Worm (Caenorhabditis elegans) whole organism, L4 larva: ENCODE results near the gene brd-1.

Experiments
- D1046.2 ChIP-seq: fragments of 200-800 bp; sonication (Bioruptor generic); IDR thresholded peaks from 2 replicates; pipeline ENCODE4 v1.3.6; 2022; ENCODE audit warnings: missing genetic modification characterization, missing compliant biosample characterization
- F37D6.2 ChIP-seq: sonication (generic microtip); optimal IDR thresholded peaks from 2 replicates; lab custom pipeline; 2016; ENCODE audit warnings: mild to moderate bottlenecking, missing genetic modification characterization, missing compliant biosample characterization
- F44E2.7 ChIP-seq: fragments of 200-800 bp; sonication (Bioruptor generic); IDR thresholded peaks from 2 replicates; pipeline ENCODE4 v2.1.2; 2022; ENCODE audit warnings: missing genetic modification characterization, missing compliant biosample characterization
- F49E8.2 ChIP-seq: sonication (generic microtip); optimal IDR thresholded peaks from 2 replicates; lab custom pipeline; 2016; ENCODE audit warnings: missing compliant biosample characterization, mild to moderate bottlenecking, missing genetic modification characterization, borderline replicate concordance
- R02D3.7 ChIP-seq: fragments of 150-350 bp; sonication (generic microtip); optimal IDR thresholded peaks from 3 replicates; lab custom pipeline; 2014; ENCODE audit warnings: missing biosample characterization, missing genetic modification characterization
- T20F7.1 ChIP-seq: fragments of 200-800 bp; sonication (Bioruptor generic); optimal IDR thresholded peaks from 2 replicates; lab custom pipeline; 2018; ENCODE audit warnings: mild to moderate bottlenecking, missing genetic modification characterization, missing compliant biosample characterization
- Y5F2A.4 ChIP-seq: fragments of 200-800 bp; sonication (Bioruptor generic); optimal IDR thresholded peaks from 2 replicates; lab custom pipeline; 2018; ENCODE audit warnings: mild to moderate bottlenecking, missing genetic modification characterization, missing compliant biosample characterization
- ZK546.5 ChIP-seq, 2 experiments: sonication (generic microtip); optimal IDR thresholded peaks; 2 replicates each; lab custom pipeline; 2017; ENCODE audit warnings: missing biosample characterization in 2 of 2, missing genetic modification characterization in 2 of 2
- aha-1 ChIP-seq: fragments of 150-350 bp; peaks from one replicate; lab custom pipeline; 2014; ENCODE audit warnings: missing biosample characterization, missing genetic modification characterization
- ama-1 ChIP-seq: fragments of 150-350 bp; optimal IDR thresholded peaks from 2 replicates; lab custom pipeline; 2014; ENCODE audit warnings: inconsistent platforms, mixed read lengths
- attf-4 ChIP-seq: sonication (generic microtip); optimal IDR thresholded peaks from 3 replicates; lab custom pipeline; 2017; ENCODE audit warnings: missing biosample characterization, missing genetic modification characterization
- ceh-20 ChIP-seq: fragments of 200-800 bp; sonication (Bioruptor generic); IDR thresholded peaks from 2 replicates; pipeline ENCODE4 v1.3.6; 2022; ENCODE audit warnings: missing genetic modification reagents, missing genetic modification characterization, missing compliant biosample characterization
- cey-2 ChIP-seq: sonication (generic microtip); optimal IDR thresholded peaks from 3 replicates; lab custom pipeline; 2017; ENCODE audit warnings: missing genetic modification characterization, mild to moderate bottlenecking, missing compliant biosample characterization, antibody characterized with exemption, borderline replicate concordance; ENCODE audit not compliant: insufficient read depth
- daf-16 ChIP-seq, 3 experiments: sonication (generic microtip); optimal IDR thresholded peaks; 2 replicates each; lab custom pipeline; 2016 to 2017; ENCODE audit warnings: missing genetic modification characterization in 3 of 3, missing genetic modification reagents in 3 of 3, mild to moderate bottlenecking in 2 of 3, missing compliant biosample characterization in 2 of 3, missing biosample characterization in 1 of 3, moderate library complexity in 1 of 3
- dmd-6 ChIP-seq: fragments of 200-800 bp; sonication (Bioruptor generic); IDR thresholded peaks from 2 replicates; pipeline ENCODE4 v1.3.6; 2022; ENCODE audit warnings: missing genetic modification reagents, missing genetic modification characterization, missing compliant biosample characterization
- duxl-1 ChIP-seq: sonication (generic microtip); optimal IDR thresholded peaks from 2 replicates; lab custom pipeline; 2016; ENCODE audit warnings: mild to moderate bottlenecking, missing genetic modification characterization, moderate library complexity, missing compliant biosample characterization; ENCODE audit not compliant: poor library complexity
- dve-1 ChIP-seq: sonication (generic microtip); optimal IDR thresholded peaks from 2 replicates; lab custom pipeline; 2017; ENCODE audit warnings: antibody characterized with exemption, mild to moderate bottlenecking, missing genetic modification characterization, missing compliant biosample characterization; ENCODE audit not compliant: insufficient read depth
- egl-27 ChIP-seq: sonication (generic microtip); optimal IDR thresholded peaks from 3 replicates; lab custom pipeline; 2017; ENCODE audit warnings: missing biosample characterization, missing genetic modification reagents, missing genetic modification characterization
- lin-1 ChIP-seq: fragments of 200-800 bp; sonication (Bioruptor generic); IDR thresholded peaks from 2 replicates; pipeline ENCODE4 v1.3.6; 2022; ENCODE audit warnings: missing genetic modification reagents, missing genetic modification characterization, missing compliant biosample characterization
- lin-13 ChIP-seq: fragments of 150-350 bp; optimal IDR thresholded peaks from 2 replicates; lab custom pipeline; 2014; ENCODE audit warnings: missing biosample characterization, missing genetic modification reagents, missing genetic modification characterization
- lin-15B ChIP-seq: fragments of 150-350 bp; sonication (generic microtip); optimal IDR thresholded peaks from 3 replicates; lab custom pipeline; 2014; ENCODE audit warnings: missing biosample characterization, missing genetic modification characterization
- lin-29 ChIP-seq: fragments of 200-800 bp; sonication (Bioruptor generic); IDR thresholded peaks from 2 replicates; pipeline ENCODE4 v1.3.6; 2022; ENCODE audit warnings: missing genetic modification reagents, missing genetic modification characterization, missing compliant biosample characterization
- lin-38 ChIP-seq: fragments of 200-800 bp; sonication (Bioruptor generic); IDR thresholded peaks from 2 replicates; pipeline ENCODE4 v1.3.6; 2022; ENCODE audit warnings: missing genetic modification reagents, missing genetic modification characterization, missing compliant biosample characterization
- lin-39 ChIP-seq: fragments of 150-350 bp; optimal IDR thresholded peaks from 2 replicates; lab custom pipeline; 2014; ENCODE audit warnings: missing biosample characterization, missing genetic modification reagents, missing genetic modification characterization
- lsy-2 ChIP-seq, 2 experiments: fragments of 150-350 bp in 1 of 2; sonication (generic microtip) in 1 of 2; optimal IDR thresholded peaks; 2 replicates each; lab custom pipeline; 2014 to 2017; ENCODE audit warnings: missing biosample characterization in 2 of 2, missing genetic modification characterization in 2 of 2
- mdl-1 ChIP-seq, 2 experiments: fragments of 150-350 bp in 1 of 2; sonication (generic microtip) in 1 of 2; optimal IDR thresholded peaks; 2 replicates each; lab custom pipeline; 2014 to 2017; ENCODE audit warnings: missing biosample characterization in 2 of 2, missing genetic modification characterization in 2 of 2
- mep-1 ChIP-seq: fragments of 150-350 bp; sonication (generic microtip); optimal IDR thresholded peaks from 3 replicates; lab custom pipeline; 2014; ENCODE audit warnings: missing biosample characterization, missing genetic modification characterization
- mes-2 ChIP-seq: sonication (generic microtip); optimal IDR thresholded peaks from 2 replicates; lab custom pipeline; 2016; ENCODE audit warnings: missing genotype, mild to moderate bottlenecking, missing genetic modification characterization, missing compliant biosample characterization; ENCODE audit not compliant: poor library complexity, severe bottlenecking
- mxl-2 ChIP-seq: fragments of 200-800 bp; sonication (Bioruptor generic); conservative IDR thresholded peaks from 2 replicates; pipeline ENCODE4 v1.3.6; 2022; ENCODE audit warnings: missing genetic modification reagents, missing genetic modification characterization, missing compliant biosample characterization
- mxl-3 ChIP-seq: fragments of 200-800 bp; sonication (Bioruptor generic); optimal IDR thresholded peaks from 2 replicates; lab custom pipeline; 2018; ENCODE audit warnings: mild to moderate bottlenecking, missing genetic modification characterization, missing compliant biosample characterization
- nhr-10 ChIP-seq: fragments of 150-350 bp; optimal IDR thresholded peaks from 2 replicates; lab custom pipeline; 2014; ENCODE audit warnings: missing biosample characterization, missing genetic modification characterization
- nhr-102 ChIP-seq: sonication (generic microtip); optimal IDR thresholded peaks from 2 replicates; lab custom pipeline; 2016; ENCODE audit warnings: mild to moderate bottlenecking, missing genetic modification characterization, moderate library complexity, missing compliant biosample characterization
- nhr-11 ChIP-seq: fragments of 150-350 bp; optimal IDR thresholded peaks from 2 replicates; lab custom pipeline; 2014; ENCODE audit warnings: missing biosample characterization, missing genetic modification characterization
- nhr-111 ChIP-seq: fragments of 200-800 bp; sonication (Bioruptor generic); optimal IDR thresholded peaks from 2 replicates; lab custom pipeline; 2018; ENCODE audit warnings: mild to moderate bottlenecking, missing genetic modification characterization, missing compliant biosample characterization
- nhr-25 ChIP-seq: sonication (generic microtip); optimal IDR thresholded peaks from 2 replicates; lab custom pipeline; 2017; ENCODE audit warnings: missing genetic modification characterization, mild to moderate bottlenecking, missing compliant biosample characterization, antibody characterized with exemption, moderate library complexity, borderline replicate concordance; ENCODE audit not compliant: insufficient read depth
- nhr-41 ChIP-seq: fragments of 200-800 bp; sonication (Bioruptor generic); IDR thresholded peaks from 2 replicates; pipeline ENCODE4 v1.3.6; 2022; ENCODE audit warnings: missing genetic modification reagents, missing genetic modification characterization, missing compliant biosample characterization
- nhr-76 ChIP-seq: fragments of 150-350 bp; optimal IDR thresholded peaks from 2 replicates; lab custom pipeline; 2014; ENCODE audit warnings: missing biosample characterization, missing genetic modification characterization
- pha-4 ChIP-seq, 2 experiments: fragments of 150-350 bp in 1 of 2; fragments of 200-800 bp in 1 of 2; sonication (Bioruptor generic) in 1 of 2; IDR thresholded peaks in 1 of 2; optimal IDR thresholded peaks in 1 of 2; 2 replicates each; pipeline versions ENCODE4 v1.3.6 to Lab custom; 2014 to 2022; ENCODE audit warnings: missing genetic modification characterization in 2 of 2, missing genetic modification reagents in 2 of 2, missing biosample characterization in 1 of 2, missing compliant biosample characterization in 1 of 2
- pqm-1 ChIP-seq: sonication (generic microtip); optimal IDR thresholded peaks from 2 replicates; lab custom pipeline; 2017; ENCODE audit warnings: missing biosample characterization, missing genetic modification characterization
- saeg-2 ChIP-seq: fragments of 200-800 bp; sonication (Bioruptor generic); IDR thresholded peaks from 2 replicates; pipeline ENCODE4 v1.3.6; 2022; ENCODE audit warnings: missing genetic modification reagents, missing genetic modification characterization, missing compliant biosample characterization
- unc-62 ChIP-seq, 3 experiments: fragments of 150-350 bp in 1 of 3; sonication (generic microtip); optimal IDR thresholded peaks in 2 of 3; peaks in 1 of 3; 1 replicate in 1 of 3; 2 replicates in 2 of 3; lab custom pipeline; 2014 to 2017; ENCODE audit warnings: missing biosample characterization in 3 of 3, missing genetic modification characterization in 3 of 3, missing genetic modification reagents in 3 of 3, missing genotype in 1 of 3
- vab-7 ChIP-seq: fragments of 200-800 bp; sonication (Bioruptor generic); IDR thresholded peaks from 2 replicates; pipeline ENCODE4 v1.3.6; 2022; ENCODE audit warnings: missing genetic modification reagents, missing genetic modification characterization, missing compliant biosample characterization
- zfp-3 ChIP-seq: fragments of 200-800 bp; sonication (Bioruptor generic); conservative IDR thresholded peaks from 2 replicates; pipeline ENCODE4 v1.3.6; 2022; ENCODE audit warnings: missing genetic modification reagents, missing genetic modification characterization, missing compliant biosample characterization
- zip-11 ChIP-seq: fragments of 200-800 bp; sonication (Bioruptor generic); IDR thresholded peaks from 2 replicates; pipeline ENCODE4 v1.3.6; 2022; ENCODE audit warnings: missing genetic modification characterization, missing compliant biosample characterization
- ztf-7 ChIP-seq: fragments of 150-350 bp; optimal IDR thresholded peaks from 2 replicates; lab custom pipeline; 2014; ENCODE audit warnings: missing biosample characterization, missing genetic modification characterization

Gene brd-1

DNA sequence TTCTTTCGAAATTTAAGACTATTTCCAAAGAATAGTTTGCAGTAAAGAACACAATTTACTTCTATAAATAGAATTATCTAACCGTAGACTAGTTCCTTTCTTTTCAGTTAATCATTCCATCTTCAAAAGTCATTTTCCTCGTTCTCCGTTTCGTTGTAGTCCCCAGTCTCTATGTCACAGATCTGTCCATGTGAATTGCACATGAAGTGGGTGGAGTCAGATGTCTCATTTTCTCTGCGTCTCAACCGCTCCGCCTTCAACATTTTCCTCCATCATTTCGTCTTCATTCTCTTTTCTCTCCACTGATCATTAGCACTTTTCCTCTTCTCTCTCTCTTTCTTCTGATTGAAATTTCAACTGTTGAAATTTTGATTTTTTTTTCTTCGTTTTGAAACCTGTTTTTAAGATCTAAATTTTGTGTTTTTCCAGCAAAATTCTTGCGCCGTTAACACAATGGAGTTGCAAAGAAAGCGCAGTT lies 8.3 kb upstream of the brd-1 start, which contains the start of gene T07E3.4 (continued):
- TF ChIP-seq ZK546.5 (tag; optimal IDR thresholded peaks at IDR 0.05; lab: Kevin White, UChicago) (no peak), lin-39 (tag; lab: Kevin White, UChicago) (no peak), ztf-7 (peak; percentile 48), mxl-3 (GFP tag; lab: Kevin White, UChicago) (peak; percentile 34), Y5F2A.4 (GFP tag; lab: Kevin White, UChicago) (no peak), dmd-6 (GFP tag; lab: Robert Waterston, UW) (peak; percentile 94), F49E8.2 (tag; lab: Kevin White, UChicago) (no peak), egl-27 (tag; lab: Kevin White, UChicago) (no peak), F44E2.7 (no peak), nhr-76 (tag; lab: Kevin White, UChicago) (no peak), F37D6.2 (tag; lab: Kevin White, UChicago) (no peak), pha-4 (GFP tag; IDR thresholded peaks at IDR 0.05; lab: Robert Waterston, UW) (0 out of 2 replicates have a peak, but pooled peaks have one; percentile 30), pha-4 (tag; optimal IDR thresholded peaks at IDR 0.05; lab: Kevin White, UChicago) (no peak)

DNA sequence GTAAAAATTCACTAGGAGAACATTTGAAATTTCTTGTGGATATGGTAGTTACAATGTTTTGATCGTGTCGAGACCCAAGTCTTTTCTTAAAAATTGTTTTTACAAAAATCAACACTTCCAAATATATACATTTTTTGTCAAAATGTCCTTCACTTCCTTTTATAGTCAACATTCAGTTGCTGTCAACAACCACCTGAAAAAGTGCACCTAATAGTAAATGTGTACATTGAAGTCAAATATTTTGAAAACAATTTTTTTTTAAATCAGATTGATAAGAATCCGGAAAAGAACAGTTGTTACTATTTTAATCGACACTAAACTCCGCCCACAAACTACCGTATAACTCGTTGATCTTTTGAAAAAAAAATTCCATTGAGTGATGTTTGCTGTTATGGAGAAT lies 6.4 kb upstream of the brd-1 start:
- TF ChIP-seq R02D3.7 (tag; lab: Kevin White, UChicago) (no peak), T20F7.1 (GFP tag; lab: Kevin White, UChicago) (no peak), aha-1 (tag; lab: Kevin White, UChicago) (peak; percentile 55), mxl-2 (GFP tag; lab: Robert Waterston, UW) (no peak), mep-1 (tag; lab: Kevin White, UChicago) (no peak), nhr-41 (GFP tag; lab: Robert Waterston, UW) (no peak), lin-29 (GFP tag; lab: Robert Waterston, UW) (no peak), D1046.2 (no peak), duxl-1 (no peak), F37D6.2 (tag; lab: Kevin White, UChicago) (no peak), dve-1 (no peak), nhr-25 (tag; lab: Kevin White, UChicago) (no peak), nhr-10 (tag; lab: Kevin White, UChicago) (no peak), attf-4 (no peak), daf-16 (GFP tag; optimal IDR thresholded peaks at IDR 0.05; lab: Kevin White, UChicago) (no peak), daf-16 (tag; optimal IDR thresholded peaks at IDR 0.05; lab: Kevin White, UChicago) (peak; percentile 93)

ce11 chrIII:6895166-6895565 lies 5.9 kb upstream of the brd-1 start:
- TF ChIP-seq lin-15B: no peak
- TF ChIP-seq ama-1 (lab: Kevin White, UChicago): peak; percentile 27
- 0 out of 2 replicates have a peak, but pooled peaks have one; percentile 47 for TF ChIP-seq ceh-20
- TF ChIP-seq nhr-10 (tag; lab: Kevin White, UChicago): peak; percentile 74
- TF ChIP-seq T20F7.1 (GFP tag; lab: Kevin White, UChicago): peak; percentile 76
- TF ChIP-seq pqm-1: peak; percentile 46
- TF ChIP-seq lin-1 (GFP tag; lab: Robert Waterston, UW): peak; percentile 67
- TF ChIP-seq unc-62 (GFP tag; optimal IDR thresholded peaks at IDR 0.05 in 1 of 2; lab: Kevin White, UChicago): peak in 1 of 2 experiments; percentile 99
- no peak for TF ChIP-seq unc-62 (tag; optimal IDR thresholded peaks at IDR 0.05; lab: Kevin White, UChicago)
- TF ChIP-seq D1046.2: no peak
- TF ChIP-seq lsy-2 (tag; optimal IDR thresholded peaks at IDR 0.05; lab: Kevin White, UChicago): peak; percentile 43 to 84
- TF ChIP-seq lin-38 (GFP tag; lab: Robert Waterston, UW): peak; percentile 49
- TF ChIP-seq lin-13 (GFP tag; lab: Kevin White, UChicago): peak; percentile 37
- TF ChIP-seq zfp-3 (GFP tag; lab: Robert Waterston, UW): 0 out of 2 replicates have a peak, but pooled peaks have one; percentile 51
- no peak for TF ChIP-seq nhr-25 (tag; lab: Kevin White, UChicago)
- peak; percentile 73; the same call in 1 of the 2 replicates for TF ChIP-seq saeg-2 (GFP tag; lab: Robert Waterston, UW)
- TF ChIP-seq mdl-1 (tag; optimal IDR thresholded peaks at IDR 0.05; lab: Kevin White, UChicago): peak in 1 of 2 experiments; percentile 75
- TF ChIP-seq nhr-111: no peak
- TF ChIP-seq vab-7 (GFP tag; lab: Robert Waterston, UW): no peak
- peak; percentile 63 for TF ChIP-seq nhr-102 (tag; lab: Kevin White, UChicago)
- TF ChIP-seq zip-11 (GFP tag; lab: Robert Waterston, UW): no peak
- TF ChIP-seq nhr-11 (tag; lab: Kevin White, UChicago): peak; percentile 81
- peak; percentile 31 for TF ChIP-seq mes-2 (tag; lab: Kevin White, UChicago)
- TF ChIP-seq cey-2 (tag; lab: Kevin White, UChicago): peak; percentile 61
- TF ChIP-seq Y5F2A.4 (GFP tag; lab: Kevin White, UChicago): no peak
